Worm (Caenorhabditis elegans) whole organism, mixed stage, embryonic: ENCODE measurements around the gene F54B11.7.

ENCODE experiments used
- M03D4.4 ChIP-seq: sonication (generic microtip); optimal IDR thresholded peaks from 2 replicates; lab custom pipeline; 2017; ENCODE audit warnings: mild to moderate bottlenecking, missing genetic modification characterization, missing compliant biosample characterization
- bed-3 ChIP-seq: fragments of 200-800 bp; sonication (Bioruptor generic); optimal IDR thresholded peaks from 3 replicates; lab custom pipeline; 2018; ENCODE audit warnings: mild to moderate bottlenecking, missing genetic modification characterization, moderate library complexity, missing compliant biosample characterization
- blmp-1 ChIP-seq: fragments of 150-350 bp; optimal IDR thresholded peaks from 2 replicates; lab custom pipeline; 2014; ENCODE audit warnings: missing biosample characterization, missing genetic modification characterization
- ceh-39 ChIP-seq: fragments of 150-350 bp; optimal IDR thresholded peaks from 2 replicates; lab custom pipeline; 2014; ENCODE audit warnings: missing biosample characterization, missing genetic modification characterization
- ceh-43 ChIP-seq: fragments of 200-800 bp; sonication (Bioruptor generic); optimal IDR thresholded peaks from 2 replicates; lab custom pipeline; 2018; ENCODE audit warnings: mild to moderate bottlenecking, missing genetic modification characterization, moderate library complexity, missing compliant biosample characterization
- ceh-83 ChIP-seq: fragments of 200-800 bp; sonication (Bioruptor generic); optimal IDR thresholded peaks from 2 replicates; lab custom pipeline; 2018; ENCODE audit warnings: mild to moderate bottlenecking, missing genetic modification characterization, missing compliant biosample characterization
- ces-1 ChIP-seq: fragments of 150-350 bp; optimal IDR thresholded peaks from 2 replicates; lab custom pipeline; 2014; ENCODE audit warnings: missing biosample characterization, missing genetic modification reagents, missing genetic modification characterization
- cnd-1 ChIP-seq: fragments of 200-800 bp; sonication (Bioruptor generic); optimal IDR thresholded peaks from 2 replicates; lab custom pipeline; 2018; ENCODE audit warnings: mild to moderate bottlenecking, missing genetic modification characterization, missing compliant biosample characterization
- drap-1 ChIP-seq: fragments of 200-800 bp; sonication (Bioruptor generic); optimal IDR thresholded peaks from 3 replicates; lab custom pipeline; 2018; ENCODE audit warnings: mild to moderate bottlenecking, missing genetic modification characterization, missing compliant biosample characterization
- elt-1 ChIP-seq: sonication (generic microtip); optimal IDR thresholded peaks from 2 replicates; lab custom pipeline; 2017; ENCODE audit warnings: missing genetic modification characterization, mild to moderate bottlenecking, missing compliant biosample characterization, antibody characterized with exemption, moderate library complexity, borderline replicate concordance; ENCODE audit not compliant: insufficient read depth
- elt-3 ChIP-seq: fragments of 150-350 bp; optimal IDR thresholded peaks from 2 replicates; lab custom pipeline; 2014; ENCODE audit warnings: missing biosample characterization, missing genetic modification characterization
- flh-1 ChIP-seq: fragments of 200-800 bp; sonication (Bioruptor generic); optimal IDR thresholded peaks from 2 replicates; lab custom pipeline; 2018; ENCODE audit warnings: mild to moderate bottlenecking, missing genetic modification characterization, moderate library complexity, missing compliant biosample characterization
- ham-2 ChIP-seq: fragments of 200-800 bp; sonication (Bioruptor generic); optimal IDR thresholded peaks from 2 replicates; lab custom pipeline; 2018; ENCODE audit warnings: mild to moderate bottlenecking, missing genetic modification characterization, missing compliant biosample characterization
- hlh-1 ChIP-seq: fragments of 150-350 bp; optimal IDR thresholded peaks from 2 replicates; lab custom pipeline; 2014; ENCODE audit warnings: missing biosample characterization, missing genetic modification reagents, missing genetic modification characterization
- lin-13 ChIP-seq: fragments of 150-350 bp; optimal IDR thresholded peaks from 2 replicates; lab custom pipeline; 2014; ENCODE audit warnings: missing biosample characterization, missing genetic modification characterization
- lin-32 ChIP-seq: fragments of 200-800 bp; sonication (Bioruptor generic); optimal IDR thresholded peaks from 2 replicates; lab custom pipeline; 2018; ENCODE audit warnings: mild to moderate bottlenecking, missing genetic modification characterization, missing compliant biosample characterization
- lsy-2 ChIP-seq: fragments of 150-350 bp; optimal IDR thresholded peaks from 2 replicates; lab custom pipeline; 2014; ENCODE audit warnings: missing biosample characterization, missing genetic modification characterization
- mab-5 ChIP-seq: fragments of 150-350 bp; optimal IDR thresholded peaks from 2 replicates; lab custom pipeline; 2014; ENCODE audit warnings: missing biosample characterization, missing genetic modification characterization
- mep-1 ChIP-seq: fragments of 150-350 bp; optimal IDR thresholded peaks from 2 replicates; lab custom pipeline; 2017; ENCODE audit warnings: missing biosample characterization, missing genetic modification reagents, missing genetic modification characterization, inconsistent platforms
- mls-2 ChIP-seq: sonication (generic microtip); optimal IDR thresholded peaks from 2 replicates; lab custom pipeline; 2016; ENCODE audit warnings: mild to moderate bottlenecking, missing genetic modification characterization, moderate library complexity, missing compliant biosample characterization
- nhr-237 ChIP-seq: fragments of 150-350 bp; optimal IDR thresholded peaks from 2 replicates; lab custom pipeline; 2014; ENCODE audit warnings: missing biosample characterization, missing genetic modification characterization
- nhr-28 ChIP-seq: fragments of 150-350 bp; optimal IDR thresholded peaks from 2 replicates; lab custom pipeline; 2014; ENCODE audit warnings: missing biosample characterization, missing genetic modification characterization
- nhr-76 ChIP-seq: sonication (generic microtip); optimal IDR thresholded peaks from 2 replicates; lab custom pipeline; 2017; ENCODE audit warnings: missing biosample characterization, missing genetic modification characterization
- pha-4 ChIP-seq: fragments of 150-350 bp; optimal IDR thresholded peaks from 2 replicates; lab custom pipeline; 2018; ENCODE audit warnings: missing biosample characterization, missing genetic modification reagents, missing genetic modification characterization
- sem-2 ChIP-seq: fragments of 200-800 bp; sonication (Bioruptor generic); optimal IDR thresholded peaks from 2 replicates; lab custom pipeline; 2018; ENCODE audit warnings: mild to moderate bottlenecking, missing genetic modification characterization, missing compliant biosample characterization
- snpc-4 ChIP-seq: fragments of 150-350 bp; optimal IDR thresholded peaks from 2 replicates; lab custom pipeline; 2014; ENCODE audit warnings: missing biosample characterization, missing genetic modification characterization
- sptf-1 ChIP-seq: sonication (generic microtip); optimal IDR thresholded peaks from 2 replicates; lab custom pipeline; 2017; ENCODE audit warnings: mild to moderate bottlenecking, missing genetic modification characterization, moderate library complexity, missing compliant biosample characterization
- tbx-8 ChIP-seq: fragments of 200-800 bp; sonication (Bioruptor generic); optimal IDR thresholded peaks from 2 replicates; lab custom pipeline; 2018; ENCODE audit warnings: mild to moderate bottlenecking, missing genetic modification characterization, moderate library complexity, missing compliant biosample characterization
- unc-120 ChIP-seq: sonication (generic microtip); optimal IDR thresholded peaks from 2 replicates; lab custom pipeline; 2017; ENCODE audit warnings: missing genetic modification characterization, missing compliant biosample characterization; ENCODE audit not compliant: poor library complexity, severe bottlenecking
- unc-62 ChIP-seq: fragments of 150-350 bp; optimal IDR thresholded peaks from 2 replicates; lab custom pipeline; 2014; ENCODE audit warnings: missing biosample characterization, missing genetic modification reagents, missing genetic modification characterization
- zip-8 ChIP-seq: fragments of 150-350 bp; optimal IDR thresholded peaks from 2 replicates; lab custom pipeline; 2014; ENCODE audit warnings: missing biosample characterization, missing genetic modification characterization
- ztf-11 ChIP-seq: fragments of 150-350 bp; optimal IDR thresholded peaks from 2 replicates; lab custom pipeline; 2014; ENCODE audit warnings: missing biosample characterization, missing genetic modification characterization

The F54B11.7 gene

ce11 chrX:13590688-13591087 is 9.5 kb upstream of the F54B11.7 start:
- TF ChIP-seq nhr-76 (tag; lab: Kevin White, UChicago) (no peak), ceh-83 (GFP tag; lab: Kevin White, UChicago) (no peak), snpc-4 (tag; lab: Kevin White, UChicago) (no peak), zip-8 (tag; lab: Kevin White, UChicago) (no peak), tbx-8 (GFP tag; lab: Kevin White, UChicago) (no peak), mls-2 (tag; lab: Kevin White, UChicago) (no peak), unc-62 (GFP tag; lab: Kevin White, UChicago) (no peak), ztf-11 (tag; lab: Kevin White, UChicago) (no peak), nhr-28 (no peak), pha-4 (tag; lab: Kevin White, UChicago) (no peak), elt-1 (no peak), mab-5 (tag; lab: Kevin White, UChicago) (no peak)

DNA sequence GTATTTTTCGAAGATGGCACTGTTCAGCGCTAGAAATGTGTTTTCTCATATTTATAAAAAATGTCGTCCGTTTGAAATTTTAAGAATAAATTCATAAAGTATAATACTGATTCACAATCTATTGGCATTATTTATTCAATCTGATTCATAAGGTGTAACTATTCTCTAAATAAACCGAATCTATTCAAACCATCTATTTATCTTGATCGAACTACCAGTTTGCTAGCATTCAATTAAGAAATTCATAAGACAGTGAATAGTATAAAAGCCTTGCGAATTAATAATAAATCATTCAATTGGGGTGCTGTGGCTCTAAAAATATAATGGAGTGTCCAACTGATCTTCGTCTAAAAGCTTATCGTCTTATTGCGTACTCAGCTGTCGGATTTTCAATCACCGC is 9.1 kb upstream of the F54B11.7 start, which contains the start of gene col-44:
col-44 (plus strand) TSS at position 301 of the 400 bp plus-strand sequence.
- TF ChIP-seq elt-3 (tag; lab: Kevin White, UChicago) (no peak), blmp-1 (tag; lab: Kevin White, UChicago) (no peak), sem-2 (GFP tag; lab: Kevin White, UChicago) (no peak), elt-1 (no peak), unc-120 (tag; lab: Kevin White, UChicago) (no peak), flh-1 (GFP tag; lab: Kevin White, UChicago) (no peak), ceh-83 (GFP tag; lab: Kevin White, UChicago) (no peak), lin-13 (tag; lab: Kevin White, UChicago) (no peak), M03D4.4 (no peak), unc-62 (GFP tag; lab: Kevin White, UChicago) (no peak), nhr-237 (tag; lab: Kevin White, UChicago) (no peak), sptf-1 (tag; lab: Kevin White, UChicago) (no peak), nhr-76 (tag; lab: Kevin White, UChicago) (no peak), ceh-39 (tag; lab: Kevin White, UChicago) (no peak), lsy-2 (tag; lab: Kevin White, UChicago) (no peak)

DNA sequence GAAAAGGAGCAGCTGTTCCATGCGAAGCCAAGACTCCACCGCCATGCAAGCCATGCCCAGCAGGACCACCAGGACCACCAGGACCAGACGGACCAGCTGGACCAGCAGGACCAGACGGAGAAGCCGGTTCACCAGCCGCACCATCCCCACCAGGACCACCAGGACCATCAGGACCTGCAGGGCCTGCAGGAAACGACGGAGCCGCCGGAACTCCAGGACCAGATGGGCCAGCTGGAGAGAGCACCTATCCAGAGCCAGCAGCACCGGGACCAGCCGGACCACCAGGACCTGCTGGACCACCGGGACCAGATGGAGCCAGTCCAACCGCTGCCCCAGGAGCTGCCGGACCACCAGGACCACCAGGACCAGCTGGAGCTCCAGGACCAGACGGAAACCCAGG is 8.3 kb upstream of the F54B11.7 start:
- TF ChIP-seq ceh-83 (GFP tag; lab: Kevin White, UChicago): no peak
- TF ChIP-seq hlh-1: no peak
- TF ChIP-seq nhr-28: no peak
- no peak for TF ChIP-seq nhr-76 (tag; lab: Kevin White, UChicago)
- TF ChIP-seq unc-120 (tag; lab: Kevin White, UChicago): no peak
- no peak for TF ChIP-seq lin-13 (tag; lab: Kevin White, UChicago)
- TF ChIP-seq ceh-43 (GFP tag; lab: Kevin White, UChicago): no peak
- TF ChIP-seq ham-2: no peak
- TF ChIP-seq snpc-4 (tag; lab: Kevin White, UChicago): no peak
- TF ChIP-seq pha-4 (tag; lab: Kevin White, UChicago): no peak
- no peak for TF ChIP-seq mep-1 (tag; lab: Kevin White, UChicago)
- no peak for TF ChIP-seq unc-62 (GFP tag; lab: Kevin White, UChicago)
- no peak for TF ChIP-seq drap-1 (GFP tag; lab: Kevin White, UChicago)
- no peak for TF ChIP-seq zip-8 (tag; lab: Kevin White, UChicago)
- TF ChIP-seq lin-32: no peak
- no peak for TF ChIP-seq blmp-1 (tag; lab: Kevin White, UChicago)
- no peak for TF ChIP-seq sem-2 (GFP tag; lab: Kevin White, UChicago)

DNA sequence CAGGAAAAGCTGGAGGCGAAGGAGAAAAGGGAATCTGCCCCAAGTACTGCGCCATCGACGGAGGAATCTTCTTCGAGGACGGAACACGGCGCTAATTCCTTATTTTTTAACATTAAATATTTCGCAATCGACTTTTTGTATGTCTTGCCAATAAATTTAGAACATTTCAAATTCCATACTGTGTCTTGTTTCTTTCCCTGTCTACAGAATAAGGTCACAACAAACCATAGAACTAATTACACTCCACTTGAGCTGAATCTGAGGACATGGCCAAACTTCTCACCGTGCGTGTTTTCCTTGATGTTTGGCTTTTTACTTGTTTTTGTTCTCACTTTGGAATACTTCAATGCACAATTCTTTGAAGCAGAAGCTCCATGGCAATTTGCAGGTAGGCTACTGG is 7.9 kb upstream of the F54B11.7 start, which contains the start of gene F54B11.4:
F54B11.4 (plus strand) TSS at position 301 of the 400 bp plus-strand sequence.
- TF ChIP-seq lin-13 (tag; lab: Kevin White, UChicago) (no peak), ham-2 (no peak), ceh-83 (GFP tag; lab: Kevin White, UChicago) (no peak), zip-8 (tag; lab: Kevin White, UChicago) (no peak), unc-120 (tag; lab: Kevin White, UChicago) (no peak), sptf-1 (tag; lab: Kevin White, UChicago) (no peak), ztf-11 (tag; lab: Kevin White, UChicago) (no peak), drap-1 (GFP tag; lab: Kevin White, UChicago) (no peak), nhr-76 (tag; lab: Kevin White, UChicago) (no peak), bed-3 (GFP tag; lab: Kevin White, UChicago) (no peak), pha-4 (tag; lab: Kevin White, UChicago) (no peak), ces-1 (GFP tag; lab: Kevin White, UChicago) (no peak), nhr-28 (no peak), flh-1 (GFP tag; lab: Kevin White, UChicago) (no peak), ceh-39 (tag; lab: Kevin White, UChicago) (no peak), lin-32 (no peak), cnd-1 (no peak)
- TF ChIP-seq, all 35 proteins: peak for 0
